Fruit fly (Drosophila melanogaster): ENCODE data around the gene CG3285.
A peak's percentile ranks its signal among the peaks of the same experiment; 100 is the strongest.

The CG3285 gene

dm6 chr2L:3372483-3372929 is 41.8 kb downstream of the CG3285 start (continued):
- TF ChIP-seq CG12391 (tag; optimal IDR thresholded peaks at IDR 0.05) (peak; percentile 25), grn (GFP tag; optimal IDR thresholded peaks at IDR 0.05) (no peak), gfzf (GFP tag; optimal IDR thresholded peaks at IDR 0.05) (no peak), HLH3B (GFP tag; IDR thresholded peaks at IDR 0.05) (no peak), CG43689 (GFP tag; IDR thresholded peaks at IDR 0.05) (no peak), Elba2 (GFP tag; optimal IDR thresholded peaks at IDR 0.05) (peak; percentile 62), Sox102F (GFP tag; optimal IDR thresholded peaks at IDR 0.05) (peak; percentile 16), Blimp-1 (GFP tag; optimal IDR thresholded peaks at IDR 0.05) (no peak), klu (GFP tag; IDR thresholded peaks at IDR 0.05) (no peak), CG9876 (GFP tag; optimal IDR thresholded peaks at IDR 0.05) (no peak), amos (GFP tag; IDR thresholded peaks at IDR 0.05; ENCODE audit: partially characterized antibody) (peak; percentile 54), NFAT (GFP tag; IDR thresholded peaks at IDR 0.05) (no peak), CG2129 (GFP tag; IDR thresholded peaks at IDR 0.05; ENCODE audit: partially characterized antibody) (no peak), scrt (GFP tag; optimal IDR thresholded peaks at IDR 0.05) (no peak), stc (GFP tag; IDR thresholded peaks at IDR 0.05) (no peak), CG4707 (GFP tag; optimal IDR thresholded peaks at IDR 0.05) (no peak), Ssrp (tag; optimal IDR thresholded peaks at IDR 0.05) (no peak), CG6765 (GFP tag; optimal IDR thresholded peaks at IDR 0.05) (no peak), CkIIα-i1 (GFP tag; IDR thresholded peaks at IDR 0.05) (0 out of 2 replicates have a peak, but pooled peaks have one; percentile 35), Dek (tag; optimal IDR thresholded peaks at IDR 0.05) (no peak), CoRest (tag; optimal IDR thresholded peaks at IDR 0.05) (peak; percentile 12), CG10979 (tag; optimal IDR thresholded peaks at IDR 0.05) (peak; percentile 23), CG7839 (tag; optimal IDR thresholded peaks at IDR 0.05) (peak; percentile 27), wdn (GFP tag; IDR thresholded peaks at IDR 0.05) (0 out of 2 replicates have a peak, but pooled peaks have one; percentile 22), CG6175 (GFP tag; IDR thresholded peaks at IDR 0.05) (no peak), CG14860 (GFP tag; IDR thresholded peaks at IDR 0.05; ENCODE audit: partially characterized antibody) (no peak; the same call in 2 of the 3 replicates), eyg (GFP tag; optimal IDR thresholded peaks at IDR 0.05) (no peak), Hr3 (GFP tag; optimal IDR thresholded peaks at IDR 0.05) (no peak), CG33213 (GFP tag; optimal IDR thresholded peaks at IDR 0.05) (peak; percentile 19), CG4730 (GFP tag; IDR thresholded peaks at IDR 0.05) (no peak), CG14050 (GFP tag; IDR thresholded peaks at IDR 0.05) (no peak), CG10543 (GFP tag; optimal IDR thresholded peaks at IDR 0.05) (no peak), Antp (GFP tag; optimal IDR thresholded peaks at IDR 0.05) (peak; percentile 7), zfh2 (GFP tag; optimal IDR thresholded peaks at IDR 0.05) (no peak), Dref (GFP tag; IDR thresholded peaks at IDR 0.05) (no peak), fd64A (GFP tag; optimal IDR thresholded peaks at IDR 0.05) (no peak), al (GFP tag; IDR thresholded peaks at IDR 0.05) (no peak), CG7745 (tag; optimal IDR thresholded peaks at IDR 0.05) (no peak), Atf6 (GFP tag; IDR thresholded peaks at IDR 0.05) (0 out of 2 replicates have a peak, but pooled peaks have one; percentile 13), tna (GFP tag; IDR thresholded peaks at IDR 0.05; ENCODE audit: partially characterized antibody) (no peak), CG10274 (GFP tag; optimal IDR thresholded peaks at IDR 0.05) (no peak), nerfin-1 (tag; optimal IDR thresholded peaks at IDR 0.05) (no peak), row (GFP tag; IDR thresholded peaks at IDR 0.05) (peak; percentile 40; the same call in 2 of the 3 replicates), Rfx (GFP tag; IDR thresholded peaks at IDR 0.05) (no peak), jigr1 (GFP tag; IDR thresholded peaks at IDR 0.05) (no peak), CG3065 (GFP tag; optimal IDR thresholded peaks at IDR 0.05) (peak; percentile 65), maf-S (GFP tag; optimal IDR thresholded peaks at IDR 0.05) (no peak), zf30C (GFP tag; optimal IDR thresholded peaks at IDR 0.05) (peak; percentile 72), btn (GFP tag; optimal IDR thresholded peaks at IDR 0.05) (peak; percentile 5), ewg (GFP tag; optimal IDR thresholded peaks at IDR 0.05) (no peak), vvl (GFP tag; IDR thresholded peaks at IDR 0.05) (0 out of 2 replicates have a peak, but pooled peaks have one; percentile 32)

All from whole organism, embryonic.